Worm (Caenorhabditis elegans) whole organism, mixed stage, embryonic: ENCODE measurements around the gene dgk-4.

ENCODE experiments used
- M03D4.4 ChIP-seq: sonication (generic microtip); optimal IDR thresholded peaks from 2 replicates; lab custom pipeline; 2017; ENCODE audit warnings: mild to moderate bottlenecking, missing genetic modification characterization, missing compliant biosample characterization
- drap-1 ChIP-seq: fragments of 200-800 bp; sonication (Bioruptor generic); optimal IDR thresholded peaks from 3 replicates; lab custom pipeline; 2018; ENCODE audit warnings: mild to moderate bottlenecking, missing genetic modification characterization, missing compliant biosample characterization
- nhr-12 ChIP-seq: fragments of 150-350 bp; optimal IDR thresholded peaks from 2 replicates; lab custom pipeline; 2014; ENCODE audit warnings: missing biosample characterization, missing genetic modification characterization
- pha-4 ChIP-seq: fragments of 150-350 bp; optimal IDR thresholded peaks from 2 replicates; lab custom pipeline; 2018; ENCODE audit warnings: missing biosample characterization, missing genetic modification reagents, missing genetic modification characterization
- snpc-4 ChIP-seq: fragments of 150-350 bp; optimal IDR thresholded peaks from 2 replicates; lab custom pipeline; 2014; ENCODE audit warnings: missing biosample characterization, missing genetic modification characterization
- unc-62 ChIP-seq: fragments of 150-350 bp; optimal IDR thresholded peaks from 2 replicates; lab custom pipeline; 2014; ENCODE audit warnings: missing biosample characterization, missing genetic modification reagents, missing genetic modification characterization

- TF ChIP-seq nhr-12 (tag; lab: Kevin White, UChicago) (no peak), snpc-4 (tag; lab: Kevin White, UChicago) (no peak), drap-1 (GFP tag; lab: Kevin White, UChicago) (no peak), unc-62 (GFP tag; lab: Kevin White, UChicago) (no peak), pha-4 (tag; lab: Kevin White, UChicago) (no peak), M03D4.4 (tag; lab: Kevin White, UChicago) (no peak)
These were observed 22.2 kb upstream of the dgk-4 start, which contains the start of gene F42A9.6 for ce11 chrIV:8608934-8609333.
